Fruit fly (Drosophila melanogaster) whole organism, embryonic: ENCODE results near the gene fiz.

ENCODE experiments used
- Aef1 ChIP-seq: fragments of 200-800 bp; sonication (Bioruptor generic); IDR thresholded peaks from 3 replicates; pipeline ENCODE4 v1.3.6; 2022; ENCODE audit warnings: missing biosample characterization, missing genetic modification characterization
- CG10543 ChIP-seq: fragments of 200-800 bp; sonication (Bioruptor generic); optimal IDR thresholded peaks from 3 replicates; lab custom pipeline; 2017; ENCODE audit warnings: missing biosample characterization, mild to moderate bottlenecking, missing genetic modification characterization, moderate library complexity
- CG10565 ChIP-seq: fragments of 200-800 bp; sonication (Bioruptor generic); optimal IDR thresholded peaks from 3 replicates; lab custom pipeline; 2016; ENCODE audit warnings: missing biosample characterization, mild to moderate bottlenecking, missing genetic modification characterization
- CG11398 ChIP-seq: fragments of 200-800 bp; sonication (Bioruptor generic); optimal IDR thresholded peaks from 2 replicates; lab custom pipeline; 2016; ENCODE audit warnings: missing biosample characterization, missing genetic modification characterization
- CG12104 ChIP-seq: fragments of 200-800 bp; sonication (Bioruptor generic); optimal IDR thresholded peaks from 3 replicates; lab custom pipeline; 2016; ENCODE audit warnings: missing biosample characterization, missing genetic modification characterization
- CG12744 ChIP-seq: fragments of 200-800 bp; sonication (Bioruptor generic); optimal IDR thresholded peaks from 2 replicates; lab custom pipeline; 2016; ENCODE audit warnings: missing biosample characterization, missing genetic modification characterization
- CG13424 ChIP-seq: fragments of 200-800 bp; sonication (Bioruptor generic); optimal IDR thresholded peaks from 2 replicates; lab custom pipeline; 2019; ENCODE audit warnings: missing biosample characterization, mild to moderate bottlenecking, missing genetic modification characterization, moderate library complexity
- CG1529 ChIP-seq: fragments of 200-800 bp; sonication (Bioruptor generic); optimal IDR thresholded peaks from 3 replicates; lab custom pipeline; 2018; ENCODE audit warnings: missing biosample characterization, missing genetic modification characterization
- CG15479 ChIP-seq: fragments of 200-800 bp; sonication (Bioruptor generic); optimal IDR thresholded peaks from 3 replicates; lab custom pipeline; 2019; ENCODE audit warnings: missing biosample characterization, mild to moderate bottlenecking, missing genetic modification characterization, moderate library complexity
- CG16863 ChIP-seq: fragments of 200-800 bp; sonication (Bioruptor generic); optimal IDR thresholded peaks from 3 replicates; lab custom pipeline; 2016; ENCODE audit warnings: missing biosample characterization, missing genetic modification characterization
- CG1792 ChIP-seq: fragments of 200-800 bp; sonication (Bioruptor generic); optimal IDR thresholded peaks from 2 replicates; lab custom pipeline; 2016; ENCODE audit warnings: missing biosample characterization, missing genetic modification characterization
- CG18476 ChIP-seq: fragments of 200-800 bp; sonication (Bioruptor generic); optimal IDR thresholded peaks from 2 replicates; lab custom pipeline; 2016; ENCODE audit warnings: missing biosample characterization, mild to moderate bottlenecking, missing genetic modification characterization
- CG2199 ChIP-seq: fragments of 200-800 bp; sonication (Bioruptor generic); IDR thresholded peaks from 3 replicates; pipeline ENCODE4 v1.3.6; 2022; ENCODE audit warnings: missing biosample characterization, missing genetic modification characterization
- CG2202 ChIP-seq: fragments of 200-800 bp; sonication (Bioruptor generic); optimal IDR thresholded peaks from 2 replicates; lab custom pipeline; 2018; ENCODE audit warnings: missing biosample characterization, mild to moderate bottlenecking, missing genetic modification characterization
- CG2712 ChIP-seq: fragments of 200-800 bp; optimal IDR thresholded peaks from 3 replicates; lab custom pipeline; 2019; ENCODE audit warnings: missing biosample characterization, mild to moderate bottlenecking, missing genetic modification characterization, moderate library complexity
- CG3065 ChIP-seq: fragments of 200-800 bp; sonication (Bioruptor generic); optimal IDR thresholded peaks from 2 replicates; lab custom pipeline; 2016; ENCODE audit warnings: missing biosample characterization, missing genetic modification characterization
- CG31224 ChIP-seq: fragments of 200-800 bp; sonication (Bioruptor generic); IDR thresholded peaks from 2 replicates; pipeline ENCODE4 v1.3.6; 2022; ENCODE audit warnings: missing biosample characterization, missing genetic modification characterization
- CG32767 ChIP-seq: fragments of 200-800 bp; sonication (Bioruptor generic); IDR thresholded peaks from 2 replicates; pipeline ENCODE4 v1.3.6; 2022; ENCODE audit warnings: missing biosample characterization, missing genetic modification characterization
- CG34422 ChIP-seq: fragments of 200-800 bp; sonication (Bioruptor generic); IDR thresholded peaks from 3 replicates; pipeline ENCODE4 v1.3.6; 2022; ENCODE audit warnings: missing biosample characterization, missing genetic modification characterization
- CG43689 ChIP-seq: fragments of 200-800 bp; sonication (Bioruptor generic); IDR thresholded peaks from 2 replicates; pipeline ENCODE4 v1.3.6; 2022; ENCODE audit warnings: missing biosample characterization, missing genetic modification characterization
- CG6654 ChIP-seq: fragments of 200-800 bp; sonication (Bioruptor generic); optimal IDR thresholded peaks from 2 replicates; lab custom pipeline; 2017; ENCODE audit warnings: missing biosample characterization, mild to moderate bottlenecking, missing genetic modification characterization
- CG6765 ChIP-seq: fragments of 200-800 bp; sonication (Bioruptor generic); optimal IDR thresholded peaks from 3 replicates; lab custom pipeline; 2017; ENCODE audit warnings: missing biosample characterization, mild to moderate bottlenecking, missing genetic modification characterization
- CG7963 ChIP-seq: fragments of 200-800 bp; sonication (Bioruptor generic); IDR thresholded peaks from 3 replicates; pipeline ENCODE4 v1.3.6; 2022; ENCODE audit warnings: missing biosample characterization, missing genetic modification characterization; ENCODE audit not compliant: partially characterized antibody
- CG9817 ChIP-seq: fragments of 200-800 bp; sonication (Bioruptor generic); optimal IDR thresholded peaks from 2 replicates; lab custom pipeline; 2018; ENCODE audit warnings: missing biosample characterization, mild to moderate bottlenecking, missing genetic modification characterization, moderate library complexity
- Chrac-16 ChIP-seq: fragments of 200-800 bp; sonication (Bioruptor generic); optimal IDR thresholded peaks from 3 replicates; lab custom pipeline; 2016; ENCODE audit warnings: missing biosample characterization, missing genetic modification characterization
- D19A ChIP-seq: fragments of 200-800 bp; optimal IDR thresholded peaks from 3 replicates; lab custom pipeline; 2019; ENCODE audit warnings: missing biosample characterization, mild to moderate bottlenecking, missing genetic modification characterization, moderate library complexity
- Elba2 ChIP-seq: fragments of 200-800 bp; sonication (Bioruptor generic); optimal IDR thresholded peaks from 3 replicates; lab custom pipeline; 2016; ENCODE audit warnings: missing biosample characterization, missing genetic modification characterization
- Hmr ChIP-seq: fragments of 200-800 bp; sonication (Bioruptor generic); optimal IDR thresholded peaks from 3 replicates; lab custom pipeline; 2017; ENCODE audit warnings: mild to moderate bottlenecking, missing biosample characterization, missing genetic modification reagents, missing genetic modification characterization
- Hmx ChIP-seq: fragments of 200-800 bp; sonication (Bioruptor generic); optimal IDR thresholded peaks from 2 replicates; lab custom pipeline; 2016; ENCODE audit warnings: missing biosample characterization, missing genetic modification characterization
- Hr39 ChIP-seq: fragments of >200 bp; optimal IDR thresholded peaks from 2 replicates; lab custom pipeline; 2017
- Oaz ChIP-seq: fragments of 200-800 bp; sonication (Bioruptor generic); IDR thresholded peaks from 2 replicates; pipeline ENCODE4 v1.3.6; 2022; ENCODE audit warnings: missing biosample characterization, missing genetic modification characterization
- Scr ChIP-seq: fragments of 200-800 bp; sonication (Bioruptor generic); IDR thresholded peaks from 2 replicates; pipeline ENCODE4 v1.3.6; 2022; ENCODE audit warnings: missing biosample characterization, missing genetic modification characterization; ENCODE audit not compliant: partially characterized antibody
- Sry-β ChIP-seq: fragments of 200-800 bp; sonication (Bioruptor generic); optimal IDR thresholded peaks from 2 replicates; lab custom pipeline; 2018; ENCODE audit warnings: missing biosample characterization, mild to moderate bottlenecking, missing genetic modification characterization, moderate library complexity
- Usf ChIP-seq: fragments of 200-800 bp; sonication (Bioruptor generic); optimal IDR thresholded peaks from 2 replicates; lab custom pipeline; 2017; ENCODE audit warnings: missing genotype, missing biosample characterization, missing genetic modification characterization
- bowl ChIP-seq: fragments of 200-800 bp; sonication (Bioruptor generic); IDR thresholded peaks from 2 replicates; pipeline ENCODE4 v1.3.6; 2022; ENCODE audit warnings: missing biosample characterization, missing genetic modification characterization
- cato ChIP-seq: fragments of 200-800 bp; sonication (Bioruptor generic); optimal IDR thresholded peaks from 2 replicates; lab custom pipeline; 2016; ENCODE audit warnings: missing biosample characterization, missing genetic modification characterization, borderline replicate concordance
- ewg ChIP-seq: fragments of 200-800 bp; sonication (Bioruptor generic); optimal IDR thresholded peaks from 3 replicates; lab custom pipeline; 2017; ENCODE audit warnings: mild to moderate bottlenecking, missing biosample characterization, missing genetic modification reagents, missing genetic modification characterization
- gce ChIP-seq: fragments of 200-800 bp; sonication (Bioruptor generic); IDR thresholded peaks from 3 replicates; pipeline ENCODE4 v1.3.6; 2022; ENCODE audit warnings: missing biosample characterization, missing genetic modification characterization
- grau ChIP-seq: fragments of 200-800 bp; optimal IDR thresholded peaks from 3 replicates; lab custom pipeline; 2019; ENCODE audit warnings: missing biosample characterization, mild to moderate bottlenecking, missing genetic modification characterization, moderate library complexity
- hb ChIP-seq: fragments of 200-800 bp; sonication (Bioruptor generic); IDR thresholded peaks from 3 replicates; pipeline ENCODE4 v1.3.6; 2022; ENCODE audit warnings: missing biosample characterization, missing genetic modification characterization; ENCODE audit not compliant: partially characterized antibody
- lilli ChIP-seq: fragments of 200-800 bp; sonication (Bioruptor generic); optimal IDR thresholded peaks from 3 replicates; lab custom pipeline; 2016; ENCODE audit warnings: missing biosample characterization, missing genetic modification characterization
- luna ChIP-seq: fragments of 200-800 bp; sonication (Bioruptor generic); optimal IDR thresholded peaks from 2 replicates; lab custom pipeline; 2016; ENCODE audit warnings: missing biosample characterization, missing genetic modification characterization
- p53 ChIP-seq: fragments of 200-800 bp; sonication (Bioruptor generic); optimal IDR thresholded peaks from 2 replicates; lab custom pipeline; 2016; ENCODE audit warnings: missing biosample characterization, missing genetic modification characterization
- pb ChIP-seq: fragments of 200-800 bp; sonication (Bioruptor generic); optimal IDR thresholded peaks from 3 replicates; lab custom pipeline; 2016; ENCODE audit warnings: missing biosample characterization, missing genetic modification characterization
- sd ChIP-seq: fragments of 200-800 bp; sonication (Bioruptor generic); optimal IDR thresholded peaks from 3 replicates; lab custom pipeline; 2018; ENCODE audit warnings: missing biosample characterization, mild to moderate bottlenecking, missing genetic modification characterization, moderate library complexity
- slbo ChIP-seq: fragments of 200-800 bp; sonication (Bioruptor generic); IDR thresholded peaks from 2 replicates; pipeline ENCODE4 v1.3.6; 2022; ENCODE audit warnings: missing biosample characterization, missing genetic modification characterization
- tap ChIP-seq: fragments of 200-800 bp; optimal IDR thresholded peaks from 3 replicates; lab custom pipeline; 2019; ENCODE audit warnings: missing biosample characterization, mild to moderate bottlenecking, missing genetic modification characterization, moderate library complexity
- unc-4 ChIP-seq: fragments of 200-800 bp; sonication (Bioruptor generic); IDR thresholded peaks from 2 replicates; pipeline ENCODE4 v1.3.6; 2022; ENCODE audit warnings: missing biosample characterization, missing genetic modification characterization; ENCODE audit not compliant: partially characterized antibody
- wdn ChIP-seq: fragments of 200-800 bp; sonication (Bioruptor generic); IDR thresholded peaks from 2 replicates; pipeline ENCODE4 v1.3.6; 2022; ENCODE audit warnings: missing biosample characterization, missing genetic modification characterization
- wor ChIP-seq: fragments of 200-800 bp; sonication (Bioruptor generic); IDR thresholded peaks from 2 replicates; pipeline ENCODE4 v1.3.6; 2022; ENCODE audit warnings: missing biosample characterization, missing genetic modification characterization
- yki ChIP-seq: fragments of >200 bp; optimal IDR thresholded peaks from 3 replicates; lab custom pipeline; 2018

Gene fiz

dm6 chrX:14955050-14955783 is 45.7 kb upstream of the fiz start, which contains the start of the genes CG9030 and eag (continued):
- TF ChIP-seq CG13424 (tag; lab: Kevin White, UChicago) (no peak), D19A (tag; lab: Kevin White, UChicago) (no peak), Hmr (GFP tag; lab: Kevin White, UChicago) (peak; percentile 56), wdn (GFP tag; lab: Robert Waterston, UW) (no peak), gce (GFP tag; lab: Robert Waterston, UW) (no peak), ewg (GFP tag; lab: Kevin White, UChicago) (peak; percentile 65), yki (lab: Kevin White, UChicago) (no peak), Sry-β (no peak), Hmx (GFP tag; lab: Kevin White, UChicago) (no peak), wor (GFP tag; lab: Robert Waterston, UW) (no peak), Scr (GFP tag; lab: Robert Waterston, UW) (peak; percentile 82), CG10565 (GFP tag; lab: Kevin White, UChicago) (no peak), CG34422 (no peak), CG1529 (GFP tag; lab: Kevin White, UChicago) (no peak), CG43689 (GFP tag; lab: Robert Waterston, UW) (no peak), Oaz (no peak), Hr39 (lab: Kevin White, UChicago) (no peak), slbo (peak; percentile 34; the same call in 1 of the 2 replicates), CG18476 (GFP tag; lab: Kevin White, UChicago) (no peak), CG32767 (GFP tag; lab: Robert Waterston, UW) (no peak), CG31224 (GFP tag; lab: Robert Waterston, UW) (no peak), grau (tag; lab: Kevin White, UChicago) (peak; percentile 2), CG7963 (GFP tag; lab: Robert Waterston, UW) (peak; percentile 73), CG12104 (GFP tag; lab: Kevin White, UChicago) (no peak), CG6765 (GFP tag; lab: Kevin White, UChicago) (no peak), hb (GFP tag; lab: Robert Waterston, UW) (peak; percentile 86), lilli (GFP tag; lab: Kevin White, UChicago) (peak; percentile 30), tap (tag; lab: Kevin White, UChicago) (no peak), CG9817 (tag; lab: Kevin White, UChicago) (no peak), CG2199 (GFP tag; lab: Robert Waterston, UW) (no peak), CG3065 (GFP tag; lab: Kevin White, UChicago) (no peak), Elba2 (GFP tag; lab: Kevin White, UChicago) (no peak), CG6654 (GFP tag; lab: Kevin White, UChicago) (no peak), unc-4 (GFP tag; lab: Robert Waterston, UW) (peak; percentile 92), CG15479 (GFP tag; lab: Kevin White, UChicago) (no peak), bowl (GFP tag; lab: Robert Waterston, UW) (no peak), pb (no peak), sd (tag; lab: Kevin White, UChicago) (no peak), Aef1 (GFP tag; lab: Robert Waterston, UW) (no peak), luna (GFP tag; lab: Kevin White, UChicago) (no peak), CG2712 (tag; lab: Kevin White, UChicago) (no peak), CG2202 (tag; lab: Kevin White, UChicago) (no peak), p53 (GFP tag; lab: Kevin White, UChicago) (peak; percentile 66), CG11398 (GFP tag; lab: Kevin White, UChicago) (no peak), CG16863 (GFP tag; lab: Kevin White, UChicago) (no peak), CG12744 (GFP tag; lab: Kevin White, UChicago) (no peak), cato (no peak), CG10543 (GFP tag; lab: Kevin White, UChicago) (no peak), Chrac-16 (GFP tag; lab: Kevin White, UChicago) (no peak), CG1792 (GFP tag; lab: Kevin White, UChicago) (no peak), Usf (no peak)
